Fruit fly (Drosophila melanogaster): Measurements from ENCODE around the gene CG3847.

CG3847 gene

dm6 chrX:6308852-6309251, 38.1 kb upstream of the CG3847 start, which contains the start of gene CG15894 (continued):
- TF ChIP-seq CG6163 (GFP tag; IDR thresholded peaks at IDR 0.05): 0 out of 3 replicates have a peak, but pooled peaks have one; percentile 44
- TF ChIP-seq CG11902 (GFP tag; optimal IDR thresholded peaks at IDR 0.05): no peak
- TF ChIP-seq fkh (GFP tag; optimal IDR thresholded peaks at IDR 0.05): no peak
- peak; percentile 39 for TF ChIP-seq svp (GFP tag)
- no peak for TF ChIP-seq net (GFP tag; optimal IDR thresholded peaks at IDR 0.05)
- no peak for TF ChIP-seq spab (GFP tag; optimal IDR thresholded peaks at IDR 0.05)
- peak; percentile 22 for TF ChIP-seq CG3919 (GFP tag; optimal IDR thresholded peaks at IDR 0.05)
- TF ChIP-seq CG7368 (GFP tag; optimal IDR thresholded peaks at IDR 0.05): no peak
- no peak for TF ChIP-seq CG6808 (GFP tag; optimal IDR thresholded peaks at IDR 0.05)
- TF ChIP-seq eg (GFP tag; IDR thresholded peaks at IDR 0.05): peak; percentile 36; the same call in 1 of the 3 replicates
- TF ChIP-seq CG34406 (GFP tag; optimal IDR thresholded peaks at IDR 0.05): no peak
- no peak for TF ChIP-seq CG6792 (GFP tag; optimal IDR thresholded peaks at IDR 0.05)
- TF ChIP-seq Met (GFP tag; optimal IDR thresholded peaks at IDR 0.05): peak; percentile 28
- no peak for TF ChIP-seq vri (GFP tag; optimal IDR thresholded peaks at IDR 0.05)
- TF ChIP-seq Eip78C (GFP tag): peak; percentile 73
- no peak for TF ChIP-seq achi (GFP tag; optimal IDR thresholded peaks at IDR 0.05)
- TF ChIP-seq ss (GFP tag; optimal IDR thresholded peaks at IDR 0.05): no peak
- no peak for TF ChIP-seq CG11762 (GFP tag; optimal IDR thresholded peaks at IDR 0.05; ENCODE audit: insufficient read depth)
- no peak for TF ChIP-seq CG8319 (GFP tag; optimal IDR thresholded peaks at IDR 0.05)
- TF ChIP-seq CG6854 (GFP tag; optimal IDR thresholded peaks at IDR 0.05): no peak

- TF ChIP-seq CG32006 (GFP tag; optimal IDR thresholded peaks at IDR 0.05) (peak; percentile 31), Hr39 (GFP tag; optimal IDR thresholded peaks at IDR 0.05) (no peak), CG15336 (GFP tag; IDR thresholded peaks at IDR 0.05) (peak; percentile 25; the same call in 1 of the 2 replicates), Eip78C (GFP tag) (peak; percentile 45), cyc (GFP tag; optimal IDR thresholded peaks at IDR 0.05) (no peak), lz (GFP tag; optimal IDR thresholded peaks at IDR 0.05) (no peak), CG6792 (GFP tag; optimal IDR thresholded peaks at IDR 0.05) (no peak), Eip75B (GFP tag; optimal IDR thresholded peaks at IDR 0.05) (no peak), CG6163 (GFP tag; IDR thresholded peaks at IDR 0.05) (0 out of 3 replicates have a peak, but pooled peaks have one; percentile 39), svp (GFP tag) (no peak), CG8319 (GFP tag; optimal IDR thresholded peaks at IDR 0.05) (no peak), spab (GFP tag; optimal IDR thresholded peaks at IDR 0.05) (no peak), OdsH (GFP tag; optimal IDR thresholded peaks at IDR 0.05) (peak; percentile 9), Hr4 (GFP tag; optimal IDR thresholded peaks at IDR 0.05) (peak; percentile 24), eg (GFP tag; IDR thresholded peaks at IDR 0.05) (0 out of 3 replicates have a peak, but pooled peaks have one; percentile 49), CG9139 (GFP tag; optimal IDR thresholded peaks at IDR 0.05) (no peak), dsx (GFP tag; optimal IDR thresholded peaks at IDR 0.05; ENCODE audit: poor library complexity, severe bottlenecking) (no peak), CG8632 (GFP tag; optimal IDR thresholded peaks at IDR 0.05) (no peak), CG6854 (GFP tag; optimal IDR thresholded peaks at IDR 0.05) (no peak), CG11762 (GFP tag; optimal IDR thresholded peaks at IDR 0.05; ENCODE audit: insufficient read depth) (no peak), Ets96B (tag; optimal IDR thresholded peaks at IDR 0.05) (no peak), salr (GFP tag; optimal IDR thresholded peaks at IDR 0.05) (no peak), Gug (GFP tag; IDR thresholded peaks at IDR 0.05) (0 out of 2 replicates have a peak, but pooled peaks have one; percentile 16), fkh (GFP tag; optimal IDR thresholded peaks at IDR 0.05) (no peak), Sox14 (GFP tag; optimal IDR thresholded peaks at IDR 0.05) (no peak), CG6276 (GFP tag; optimal IDR thresholded peaks at IDR 0.05) (peak; percentile 11), Hr38 (GFP tag; optimal IDR thresholded peaks at IDR 0.05) (no peak), CG8119 (GFP tag; IDR thresholded peaks at IDR 0.05) (0 out of 3 replicates have a peak, but pooled peaks have one; percentile 32), CG3032 (tag; optimal IDR thresholded peaks at IDR 0.05) (no peak), CG10631 (GFP tag; optimal IDR thresholded peaks at IDR 0.05) (no peak), vri (GFP tag; optimal IDR thresholded peaks at IDR 0.05) (no peak), esn (GFP tag; optimal IDR thresholded peaks at IDR 0.05) (no peak)
Observed at dm6 chrX:6310408-6310807, 36.5 kb upstream of the CG3847 start.
